In genomic region chrIII:11397499-11397898, ce11 we compare ENCODE assay signal across 2 worm cellular contexts.
A peak's percentile ranks its signal among the peaks of the same experiment; 100 is the strongest.
TF ChIP-seq lines count a peak whose summit lies in the region.

Gene Y47D3B.3 (plus strand): TSS chrIII:11397799.

TF ChIP-seq in whole organism, L1 larva, 84 proteins besides CTCF, POLR2A, EP300 and RAD21:
- TF ChIP-seq lin-13 (GFP tag; optimal IDR thresholded peaks at IDR 0.05; lab: Kevin White, UChicago) (no peak), blmp-1 (tag; optimal IDR thresholded peaks at IDR 0.05; lab: Kevin White, UChicago) (peak; percentile 34)

TF ChIP-seq in whole organism, mixed stage, embryonic, 35 proteins besides CTCF, POLR2A, EP300 and RAD21:
- TF ChIP-seq hlh-1 (tag; optimal IDR thresholded peaks at IDR 0.05; lab: Kevin White, UChicago) (no peak), zip-8 (tag; optimal IDR thresholded peaks at IDR 0.05; lab: Kevin White, UChicago) (peak; percentile 75)
TF ChIP-seq in whole organism, mixed stage, embryonic: peak in this region for 1.

Comparison
In these comparisons a context has a peak if more than half of its experiments do, and no peak if none do; other contexts are left out.
1. Of the 14 proteins assayed by ChIP-seq in both whole organism, L1 larva and whole organism, mixed stage, embryonic: peak only in whole organism, L1 larva: blmp-1; only in whole organism, mixed stage, embryonic: none; in both: none; in neither: 13.